Fruit fly (Drosophila melanogaster) whole organism, wandering third instar larva: ENCODE measurements around the gene Ir31a.

ENCODE experiments used
- Abd-B ChIP-seq: fragments of >200 bp; optimal IDR thresholded peaks from 2 replicates; lab custom pipeline; 2017; ENCODE audit warnings: missing biosample characterization, missing genetic modification characterization
- CG32264 ChIP-seq: fragments of 200-800 bp; sonication (Bioruptor generic); optimal IDR thresholded peaks from 2 replicates; lab custom pipeline; 2016; ENCODE audit warnings: missing biosample characterization, missing genetic modification characterization
- CG9705 ChIP-seq: fragments of 200-800 bp; sonication (Bioruptor generic); optimal IDR thresholded peaks from 2 replicates; lab custom pipeline; 2018; ENCODE audit warnings: missing biosample characterization, mild to moderate bottlenecking, missing genetic modification characterization
- CrebA ChIP-seq: fragments of 200-800 bp; sonication (Bioruptor generic); optimal IDR thresholded peaks from 2 replicates; lab custom pipeline; 2016; ENCODE audit warnings: missing biosample characterization, mild to moderate bottlenecking, missing genetic modification characterization, borderline replicate concordance
- Dfd ChIP-seq: fragments of >200 bp; optimal IDR thresholded peaks from 2 replicates; lab custom pipeline; 2017; ENCODE audit warnings: missing biosample characterization, missing genetic modification characterization
- Dif ChIP-seq: fragments of 200-275, 200-300 bp; sonication (Bioruptor generic); optimal IDR thresholded peaks from 2 replicates; lab custom pipeline; 2018; ENCODE audit warnings: missing biosample characterization, missing genetic modification characterization; ENCODE audit not compliant: partially characterized antibody
- GATAd ChIP-seq: sonication (Bioruptor generic); optimal IDR thresholded peaks from 2 replicates; lab custom pipeline; 2016; ENCODE audit warnings: missing biosample characterization, missing genetic modification characterization
- HLH106 ChIP-seq: fragments of 200-800 bp; optimal IDR thresholded peaks from 3 replicates; lab custom pipeline; 2019; ENCODE audit warnings: missing biosample characterization, mild to moderate bottlenecking, missing genetic modification characterization, moderate library complexity
- Hnf4 ChIP-seq: fragments of 200-800 bp; sonication (Bioruptor generic); optimal IDR thresholded peaks from 2 replicates; lab custom pipeline; 2016; ENCODE audit warnings: missing biosample characterization, mild to moderate bottlenecking, missing genetic modification characterization
- Hr78 ChIP-seq: fragments of >200 bp; optimal IDR thresholded peaks from 2 replicates; lab custom pipeline; 2017; ENCODE audit warnings: missing biosample characterization, missing genetic modification characterization
- Hr83 ChIP-seq: fragments of 200-300 bp; sonication (Bioruptor generic); optimal IDR thresholded peaks from 2 replicates; lab custom pipeline; 2016; ENCODE audit warnings: missing biosample characterization, mild to moderate bottlenecking, missing genetic modification characterization, moderate library complexity; ENCODE audit not compliant: poor library complexity, severe bottlenecking
- Jra ChIP-seq: sonication (Bioruptor generic); optimal IDR thresholded peaks from 2 replicates; lab custom pipeline; 2016; ENCODE audit warnings: missing biosample characterization, missing genetic modification characterization
- Myc ChIP-seq: fragments of >200 bp; optimal IDR thresholded peaks from 2 replicates; lab custom pipeline; 2017
- N ChIP-seq: fragments of >200 bp; optimal IDR thresholded peaks from 2 replicates; lab custom pipeline; 2018; ENCODE audit warnings: missing biosample characterization, missing external identifiers, missing genetic modification characterization
- OdsH ChIP-seq: fragments of 200-800 bp; sonication (Bioruptor generic); optimal IDR thresholded peaks from 2 replicates; lab custom pipeline; 2016; ENCODE audit warnings: missing biosample characterization, mild to moderate bottlenecking, missing genetic modification characterization
- Rel ChIP-seq, 2 experiments: fragments of 200-800 bp; sonication (Bioruptor generic) in 1 of 2; optimal IDR thresholded peaks; 2 replicates in 1 of 2; 3 replicates in 1 of 2; lab custom pipeline; 2016 to 2019; ENCODE audit warnings: mild to moderate bottlenecking in 2 of 2, missing biosample characterization in 2 of 2, missing genetic modification characterization in 2 of 2, moderate library complexity in 1 of 2
- Sp1 ChIP-seq: fragments of 200-800 bp; sonication (Bioruptor generic); optimal IDR thresholded peaks from 3 replicates; lab custom pipeline; 2019; ENCODE audit warnings: missing biosample characterization, mild to moderate bottlenecking, missing genetic modification characterization, moderate library complexity
- Vsx2 ChIP-seq: fragments of 200-300, 225-300 bp; sonication (Bioruptor generic); optimal IDR thresholded peaks from 2 replicates; lab custom pipeline; 2018; ENCODE audit warnings: missing biosample characterization, missing genetic modification characterization; ENCODE audit not compliant: partially characterized antibody
- br ChIP-seq: fragments of 200-800 bp; sonication (Bioruptor generic); optimal IDR thresholded peaks from 2 replicates; lab custom pipeline; 2016; ENCODE audit warnings: missing biosample characterization, missing genetic modification characterization
- brk ChIP-seq: fragments of 200-800 bp; sonication (Bioruptor generic); optimal IDR thresholded peaks from 2 replicates; lab custom pipeline; 2016; ENCODE audit warnings: missing biosample characterization, mild to moderate bottlenecking, missing genetic modification characterization
- dmrt93B ChIP-seq: fragments of 200-800 bp; sonication (Bioruptor generic); optimal IDR thresholded peaks from 2 replicates; lab custom pipeline; 2018; ENCODE audit warnings: missing biosample characterization, mild to moderate bottlenecking, missing genetic modification characterization
- dsf ChIP-seq: sonication (Bioruptor generic); optimal IDR thresholded peaks from 2 replicates; lab custom pipeline; 2016; ENCODE audit warnings: missing biosample characterization, missing genetic modification characterization, borderline replicate concordance
- ey ChIP-seq: fragments of 200-800 bp; sonication (Bioruptor generic); optimal IDR thresholded peaks from 2 replicates; lab custom pipeline; 2016; ENCODE audit warnings: missing biosample characterization, missing genetic modification characterization
- foxo ChIP-seq, 2 experiments: fragments of 200-800 bp; sonication (Bioruptor generic); optimal IDR thresholded peaks; 2 replicates in 1 of 2; 3 replicates in 1 of 2; lab custom pipeline; 2016 to 2017; ENCODE audit warnings: missing biosample characterization in 2 of 2, missing genetic modification characterization in 2 of 2
- h ChIP-seq: fragments of 200-800 bp; sonication (Bioruptor generic); optimal IDR thresholded peaks from 3 replicates; lab custom pipeline; 2016; ENCODE audit warnings: missing biosample characterization, mild to moderate bottlenecking, missing genetic modification characterization
- jim ChIP-seq: fragments of 175-275, 200-325 bp; sonication (Bioruptor generic); optimal IDR thresholded peaks from 2 replicates; lab custom pipeline; 2016; ENCODE audit warnings: missing biosample characterization, mild to moderate bottlenecking, missing genetic modification characterization
- lola ChIP-seq: fragments of >200 bp; optimal IDR thresholded peaks from 2 replicates; lab custom pipeline; 2017; ENCODE audit warnings: missing biosample characterization, missing genetic modification characterization
- pan ChIP-seq: fragments of >200 bp; optimal IDR thresholded peaks from 2 replicates; lab custom pipeline; 2017
- psq ChIP-seq: fragments of 200-800 bp; sonication (Bioruptor generic); optimal IDR thresholded peaks from 3 replicates; lab custom pipeline; 2017; ENCODE audit warnings: missing biosample characterization, mild to moderate bottlenecking, missing genetic modification characterization, moderate library complexity
- rgr ChIP-seq: fragments of 200-800 bp; sonication (Bioruptor generic); optimal IDR thresholded peaks from 3 replicates; lab custom pipeline; 2016; ENCODE audit warnings: missing biosample characterization, mild to moderate bottlenecking, missing genetic modification characterization
- sv ChIP-seq: fragments of 200-800 bp; sonication (Bioruptor generic); optimal IDR thresholded peaks from 3 replicates; lab custom pipeline; 2016; ENCODE audit warnings: missing biosample characterization, missing genetic modification characterization
- usp ChIP-seq: fragments of >200 bp; optimal IDR thresholded peaks from 2 replicates; lab custom pipeline; 2017; ENCODE audit warnings: missing biosample characterization, missing genetic modification characterization
- woc ChIP-seq: sonication (Bioruptor generic); optimal IDR thresholded peaks from 2 replicates; lab custom pipeline; 2016; ENCODE audit warnings: missing biosample characterization, mild to moderate bottlenecking, missing genetic modification characterization

Ir31a gene

dm6 chr2L:10430802-10431476 lies 25.6 kb downstream of the Ir31a start, which contains the start of the genes Bug22 and TfIIB:
Bug22 (minus strand) TSS chr2L:10430918.
TfIIB (plus strand) TSS chr2L:10431338.
- TF ChIP-seq Abd-B (GFP tag; lab: Kevin White, UChicago) (no peak), jim (GFP tag; lab: Kevin White, UChicago) (peak; percentile 13), Hr83 (peak; percentile 94), pan (no peak), Dfd (GFP tag; lab: Kevin White, UChicago) (no peak), Vsx2 (GFP tag; lab: Kevin White, UChicago) (no peak), woc (peak; percentile 86), GATAd (GFP tag; lab: Kevin White, UChicago) (no peak), br (GFP tag; lab: Kevin White, UChicago) (no peak), Jra (peak; percentile 66), sv (GFP tag; lab: Kevin White, UChicago) (peak; percentile 63), HLH106 (tag; lab: Kevin White, UChicago) (peak; percentile 65), CrebA (GFP tag; lab: Kevin White, UChicago) (no peak), psq (peak; percentile 62), OdsH (GFP tag; lab: Kevin White, UChicago) (peak; percentile 69), foxo (GFP tag; optimal IDR thresholded peaks at IDR 0.05; lab: Kevin White, UChicago) (no peak), Hnf4 (GFP tag; lab: Kevin White, UChicago) (peak; percentile 79), Myc (no peak), rgr (GFP tag; lab: Kevin White, UChicago) (peak; percentile 72), ey (GFP tag; lab: Kevin White, UChicago) (peak; percentile 70), CG9705 (GFP tag; lab: Kevin White, UChicago) (peak; percentile 60), dsf (GFP tag; lab: Kevin White, UChicago) (peak; percentile 50)
- TF ChIP-seq, all 38 proteins: peak for 13

dm6 chr2L:10435606-10436160 lies 30.3 kb downstream of the Ir31a start, which contains the start of the genes TBC1D16 and holn1:
TBC1D16 (minus strand) TSS chr2L:10435656.
holn1 (plus strand) TSS chr2L:10435995.
- no peak for TF ChIP-seq Vsx2 (GFP tag; lab: Kevin White, UChicago)
- no peak for TF ChIP-seq Rel (GFP tag; optimal IDR thresholded peaks at IDR 0.05; lab: Kevin White, UChicago)
- no peak for TF ChIP-seq Rel (tag; optimal IDR thresholded peaks at IDR 0.05; lab: Kevin White, UChicago)
- no peak for TF ChIP-seq Hr83
- TF ChIP-seq sv (GFP tag; lab: Kevin White, UChicago), result no peak
- TF ChIP-seq ey (GFP tag; lab: Kevin White, UChicago), result no peak
- TF ChIP-seq Dfd (GFP tag; lab: Kevin White, UChicago), result no peak
- no peak for TF ChIP-seq dmrt93B (GFP tag; lab: Kevin White, UChicago)
- TF ChIP-seq foxo (GFP tag; optimal IDR thresholded peaks at IDR 0.05; lab: Kevin White, UChicago), result no peak
- no peak for TF ChIP-seq Dif (GFP tag; lab: Kevin White, UChicago)
- no peak for TF ChIP-seq Hr78 (GFP tag; lab: Kevin White, UChicago)
- no peak for TF ChIP-seq rgr (GFP tag; lab: Kevin White, UChicago)
- no peak for TF ChIP-seq CrebA (GFP tag; lab: Kevin White, UChicago)
- no peak for TF ChIP-seq Abd-B (GFP tag; lab: Kevin White, UChicago)
- no peak for TF ChIP-seq CG32264
- TF ChIP-seq N, result no peak
- no peak for TF ChIP-seq brk (GFP tag; lab: Kevin White, UChicago)

- TF ChIP-seq foxo (GFP tag; optimal IDR thresholded peaks at IDR 0.05; lab: Kevin White, UChicago) (no peak), brk (GFP tag; lab: Kevin White, UChicago) (no peak), rgr (GFP tag; lab: Kevin White, UChicago) (no peak), h (GFP tag; lab: Kevin White, UChicago) (no peak), dmrt93B (GFP tag; lab: Kevin White, UChicago) (no peak), Sp1 (GFP tag; lab: Kevin White, UChicago) (no peak), Jra (peak; percentile 55), Hnf4 (GFP tag; lab: Kevin White, UChicago) (peak; percentile 70), usp (GFP tag; lab: Kevin White, UChicago) (no peak), Hr83 (peak; percentile 59), Hr78 (GFP tag; lab: Kevin White, UChicago) (no peak), CrebA (GFP tag; lab: Kevin White, UChicago) (no peak), br (GFP tag; lab: Kevin White, UChicago) (no peak), jim (GFP tag; lab: Kevin White, UChicago) (no peak), CG9705 (GFP tag; lab: Kevin White, UChicago) (no peak), CG32264 (no peak), woc (peak; percentile 17), dsf (GFP tag; lab: Kevin White, UChicago) (no peak), psq (no peak), Myc (no peak), HLH106 (tag; lab: Kevin White, UChicago) (no peak), Rel (GFP tag; optimal IDR thresholded peaks at IDR 0.05; lab: Kevin White, UChicago) (no peak), Rel (tag; optimal IDR thresholded peaks at IDR 0.05; lab: Kevin White, UChicago) (no peak), N (no peak), lola (no peak), Dif (GFP tag; lab: Kevin White, UChicago) (no peak)
These were observed 32.0 kb downstream of the Ir31a start, which contains the start of gene STUB1 for dm6 chr2L:10437317-10437716. STUB1 (plus strand) TSS chr2L:10437548.
